Worm (Caenorhabditis elegans) whole organism, L4 larva: Measurements from ENCODE around the gene pas-7.

Experiments
- F37D6.2 ChIP-seq: sonication (generic microtip); optimal IDR thresholded peaks from 2 replicates; lab custom pipeline; 2016; ENCODE audit warnings: mild to moderate bottlenecking, missing genetic modification characterization, missing compliant biosample characterization
- R02D3.7 ChIP-seq: fragments of 150-350 bp; sonication (generic microtip); optimal IDR thresholded peaks from 3 replicates; lab custom pipeline; 2014; ENCODE audit warnings: missing biosample characterization, missing genetic modification characterization
- T20F7.1 ChIP-seq: fragments of 200-800 bp; sonication (Bioruptor generic); optimal IDR thresholded peaks from 2 replicates; lab custom pipeline; 2018; ENCODE audit warnings: mild to moderate bottlenecking, missing genetic modification characterization, missing compliant biosample characterization
- Y5F2A.4 ChIP-seq: fragments of 200-800 bp; sonication (Bioruptor generic); optimal IDR thresholded peaks from 2 replicates; lab custom pipeline; 2018; ENCODE audit warnings: mild to moderate bottlenecking, missing genetic modification characterization, missing compliant biosample characterization
- aha-1 ChIP-seq: fragments of 150-350 bp; peaks from one replicate; lab custom pipeline; 2014; ENCODE audit warnings: missing biosample characterization, missing genetic modification characterization
- ama-1 ChIP-seq: fragments of 150-350 bp; optimal IDR thresholded peaks from 2 replicates; lab custom pipeline; 2014; ENCODE audit warnings: inconsistent platforms, mixed read lengths
- ceh-20 ChIP-seq: fragments of 200-800 bp; sonication (Bioruptor generic); IDR thresholded peaks from 2 replicates; pipeline ENCODE4 v1.3.6; 2022; ENCODE audit warnings: missing genetic modification reagents, missing genetic modification characterization, missing compliant biosample characterization
- ceh-28 ChIP-seq: fragments of 150-350 bp; optimal IDR thresholded peaks from 2 replicates; lab custom pipeline; 2014; ENCODE audit warnings: missing biosample characterization, missing genetic modification reagents, missing genetic modification characterization
- cey-2 ChIP-seq: sonication (generic microtip); optimal IDR thresholded peaks from 3 replicates; lab custom pipeline; 2017; ENCODE audit warnings: missing genetic modification characterization, mild to moderate bottlenecking, missing compliant biosample characterization, antibody characterized with exemption, borderline replicate concordance; ENCODE audit not compliant: insufficient read depth
- daf-12 ChIP-seq: fragments of 150-350 bp; optimal IDR thresholded peaks from 2 replicates; lab custom pipeline; 2014; ENCODE audit warnings: missing biosample characterization, missing genetic modification reagents, missing genetic modification characterization
- daf-16 ChIP-seq, 3 experiments: sonication (generic microtip); optimal IDR thresholded peaks; 2 replicates each; lab custom pipeline; 2016 to 2017; ENCODE audit warnings: missing genetic modification characterization in 3 of 3, missing genetic modification reagents in 3 of 3, mild to moderate bottlenecking in 2 of 3, missing compliant biosample characterization in 2 of 3, missing biosample characterization in 1 of 3, moderate library complexity in 1 of 3
- dmd-8 ChIP-seq: fragments of 200-800 bp; sonication (Bioruptor generic); IDR thresholded peaks from 2 replicates; pipeline ENCODE4 v1.3.6; 2022; ENCODE audit warnings: missing genetic modification characterization, missing compliant biosample characterization
- duxl-1 ChIP-seq: sonication (generic microtip); optimal IDR thresholded peaks from 2 replicates; lab custom pipeline; 2016; ENCODE audit warnings: mild to moderate bottlenecking, missing genetic modification characterization, moderate library complexity, missing compliant biosample characterization; ENCODE audit not compliant: poor library complexity
- egl-43 ChIP-seq: fragments of 200-800 bp; sonication (Bioruptor generic); IDR thresholded peaks from 2 replicates; pipeline ENCODE4 v1.3.6; 2022; ENCODE audit warnings: missing genetic modification reagents, missing genetic modification characterization, missing compliant biosample characterization
- fkh-10 ChIP-seq: fragments of 150-350 bp; optimal IDR thresholded peaks from 2 replicates; lab custom pipeline; 2014; ENCODE audit warnings: missing biosample characterization, missing genetic modification reagents, missing genetic modification characterization
- fos-1 ChIP-seq: fragments of 150-350 bp; optimal IDR thresholded peaks from 2 replicates; lab custom pipeline; 2014; ENCODE audit warnings: missing biosample characterization, missing genetic modification characterization
- lin-1 ChIP-seq: fragments of 200-800 bp; sonication (Bioruptor generic); IDR thresholded peaks from 2 replicates; pipeline ENCODE4 v1.3.6; 2022; ENCODE audit warnings: missing genetic modification reagents, missing genetic modification characterization, missing compliant biosample characterization
- lin-13 ChIP-seq: fragments of 150-350 bp; optimal IDR thresholded peaks from 2 replicates; lab custom pipeline; 2014; ENCODE audit warnings: missing biosample characterization, missing genetic modification reagents, missing genetic modification characterization
- lin-15B ChIP-seq: fragments of 150-350 bp; sonication (generic microtip); optimal IDR thresholded peaks from 3 replicates; lab custom pipeline; 2014; ENCODE audit warnings: missing biosample characterization, missing genetic modification characterization
- lin-38 ChIP-seq: fragments of 200-800 bp; sonication (Bioruptor generic); IDR thresholded peaks from 2 replicates; pipeline ENCODE4 v1.3.6; 2022; ENCODE audit warnings: missing genetic modification reagents, missing genetic modification characterization, missing compliant biosample characterization
- lsy-2 ChIP-seq, 2 experiments: fragments of 150-350 bp in 1 of 2; sonication (generic microtip) in 1 of 2; optimal IDR thresholded peaks; 2 replicates each; lab custom pipeline; 2014 to 2017; ENCODE audit warnings: missing biosample characterization in 2 of 2, missing genetic modification characterization in 2 of 2
- madf-5 ChIP-seq, 2 experiments: fragments of 200-800 bp; sonication (Bioruptor generic); IDR thresholded peaks; 2 replicates each; pipeline ENCODE4 v1.3.6; 2022; ENCODE audit warnings: missing compliant biosample characterization in 2 of 2, missing genetic modification characterization in 2 of 2
- mes-2 ChIP-seq: sonication (generic microtip); optimal IDR thresholded peaks from 2 replicates; lab custom pipeline; 2016; ENCODE audit warnings: missing genotype, mild to moderate bottlenecking, missing genetic modification characterization, missing compliant biosample characterization; ENCODE audit not compliant: poor library complexity, severe bottlenecking
- mxl-3 ChIP-seq: fragments of 200-800 bp; sonication (Bioruptor generic); optimal IDR thresholded peaks from 2 replicates; lab custom pipeline; 2018; ENCODE audit warnings: mild to moderate bottlenecking, missing genetic modification characterization, missing compliant biosample characterization
- nhr-11 ChIP-seq: fragments of 150-350 bp; optimal IDR thresholded peaks from 2 replicates; lab custom pipeline; 2014; ENCODE audit warnings: missing biosample characterization, missing genetic modification characterization
- nhr-25 ChIP-seq: sonication (generic microtip); optimal IDR thresholded peaks from 2 replicates; lab custom pipeline; 2017; ENCODE audit warnings: missing genetic modification characterization, mild to moderate bottlenecking, missing compliant biosample characterization, antibody characterized with exemption, moderate library complexity, borderline replicate concordance; ENCODE audit not compliant: insufficient read depth
- nhr-28 ChIP-seq: fragments of 150-350 bp; optimal IDR thresholded peaks from 2 replicates; lab custom pipeline; 2014; ENCODE audit warnings: missing biosample characterization, missing genetic modification characterization
- nhr-42 ChIP-seq: fragments of 200-800 bp; sonication (Bioruptor generic); IDR thresholded peaks from 2 replicates; pipeline ENCODE4 v1.3.6; 2022; ENCODE audit warnings: missing genetic modification characterization, missing compliant biosample characterization
- nhr-77 ChIP-seq: fragments of 150-350 bp; optimal IDR thresholded peaks from 2 replicates; lab custom pipeline; 2014; ENCODE audit warnings: missing biosample characterization, missing genetic modification characterization
- pha-4 ChIP-seq, 2 experiments: fragments of 150-350 bp in 1 of 2; fragments of 200-800 bp in 1 of 2; sonication (Bioruptor generic) in 1 of 2; IDR thresholded peaks in 1 of 2; optimal IDR thresholded peaks in 1 of 2; 2 replicates each; pipeline versions ENCODE4 v1.3.6 to Lab custom; 2014 to 2022; ENCODE audit warnings: missing genetic modification characterization in 2 of 2, missing genetic modification reagents in 2 of 2, missing biosample characterization in 1 of 2, missing compliant biosample characterization in 1 of 2
- pqm-1 ChIP-seq: sonication (generic microtip); optimal IDR thresholded peaks from 2 replicates; lab custom pipeline; 2017; ENCODE audit warnings: missing biosample characterization, missing genetic modification characterization
- rbr-2 ChIP-seq: sonication (generic microtip); optimal IDR thresholded peaks from 2 replicates; lab custom pipeline; 2016; ENCODE audit warnings: missing genotype, missing genetic modification characterization, missing compliant biosample characterization
- saeg-2 ChIP-seq: fragments of 200-800 bp; sonication (Bioruptor generic); IDR thresholded peaks from 2 replicates; pipeline ENCODE4 v1.3.6; 2022; ENCODE audit warnings: missing genetic modification reagents, missing genetic modification characterization, missing compliant biosample characterization
- set-16 ChIP-seq: fragments of 200-800 bp; sonication (Bioruptor generic); IDR thresholded peaks from 2 replicates; pipeline ENCODE4 v1.3.6; 2022; ENCODE audit warnings: missing genetic modification reagents, missing genetic modification characterization, missing compliant biosample characterization
- spr-1 ChIP-seq: sonication (generic microtip); optimal IDR thresholded peaks from 2 replicates; lab custom pipeline; 2016; ENCODE audit warnings: mild to moderate bottlenecking, missing genetic modification characterization, missing compliant biosample characterization
- tag-97 ChIP-seq: fragments of 200-800 bp; sonication (Bioruptor generic); IDR thresholded peaks from 2 replicates; pipeline ENCODE4 v1.3.6; 2022; ENCODE audit warnings: missing genetic modification characterization, missing compliant biosample characterization
- unc-62 ChIP-seq, 3 experiments: fragments of 150-350 bp in 1 of 3; sonication (generic microtip); optimal IDR thresholded peaks in 2 of 3; peaks in 1 of 3; 1 replicate in 1 of 3; 2 replicates in 2 of 3; lab custom pipeline; 2014 to 2017; ENCODE audit warnings: missing biosample characterization in 3 of 3, missing genetic modification characterization in 3 of 3, missing genetic modification reagents in 3 of 3, missing genotype in 1 of 3
- vab-7 ChIP-seq: fragments of 200-800 bp; sonication (Bioruptor generic); IDR thresholded peaks from 2 replicates; pipeline ENCODE4 v1.3.6; 2022; ENCODE audit warnings: missing genetic modification reagents, missing genetic modification characterization, missing compliant biosample characterization
- zag-1 ChIP-seq: fragments of 150-350 bp; optimal IDR thresholded peaks from 2 replicates; lab custom pipeline; 2014; ENCODE audit warnings: missing biosample characterization, missing genetic modification characterization

pas-7 gene

DNA sequence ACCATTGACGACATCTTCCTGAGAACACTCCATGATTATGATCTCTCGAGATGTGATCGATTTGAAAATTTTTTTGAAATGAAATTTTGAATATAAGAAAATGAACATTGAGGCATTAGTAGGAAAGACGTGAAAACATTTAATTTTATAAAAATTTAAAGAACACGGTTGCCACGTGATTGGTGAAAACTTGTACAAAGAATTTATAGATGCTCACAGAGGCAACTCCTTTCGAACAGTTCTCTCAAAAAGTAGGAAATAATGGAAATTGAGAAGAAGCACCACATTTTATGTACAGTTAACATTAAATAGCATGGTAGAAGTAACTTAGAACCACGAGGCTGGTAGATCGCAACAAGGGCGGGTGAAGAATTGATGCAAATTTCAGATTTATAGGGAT is 7.2 kb upstream of the pas-7 start, which contains the start of gene ZK945.6:
ZK945.6 (minus strand) TSS at position 101 of the 400 bp plus-strand sequence.
- no peak for TF ChIP-seq set-16
- no peak for TF ChIP-seq madf-5 (GFP tag; IDR thresholded peaks at IDR 0.05; lab: Robert Waterston, UW)

DNA sequence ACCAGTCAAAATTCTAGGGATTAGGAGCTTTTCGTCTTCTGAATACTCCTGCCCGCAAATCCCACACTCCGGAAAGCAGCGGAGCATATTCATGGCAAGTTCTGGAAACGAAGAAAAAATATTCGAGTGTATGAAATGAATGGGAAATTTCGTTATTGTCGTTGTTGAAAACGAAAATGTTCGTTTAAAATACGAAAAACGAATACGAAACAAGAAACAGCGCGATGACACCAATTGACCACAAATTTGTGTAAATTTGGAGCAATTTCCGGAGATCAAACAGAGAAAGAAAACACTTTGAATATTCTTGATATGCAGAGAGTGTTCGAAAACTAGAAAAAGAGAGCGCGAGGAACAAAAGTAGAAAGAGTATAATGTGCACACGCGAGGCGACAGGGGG is 6.0 kb upstream of the pas-7 start, which contains the start of gene ZK945.4:
ZK945.4 (minus strand) TSS at position 101 of the 400 bp plus-strand sequence.
- TF ChIP-seq ceh-28 (tag; lab: Kevin White, UChicago) (no peak), zag-1 (no peak), set-16 (no peak), nhr-42 (GFP tag; lab: Robert Waterston, UW) (no peak), fos-1 (tag; lab: Kevin White, UChicago) (no peak), ceh-20 (GFP tag; lab: Robert Waterston, UW) (no peak), duxl-1 (tag; lab: Kevin White, UChicago) (no peak), R02D3.7 (no peak), lin-1 (GFP tag; lab: Robert Waterston, UW) (no peak), rbr-2 (tag; lab: Kevin White, UChicago) (no peak), fkh-10 (GFP tag; lab: Kevin White, UChicago) (no peak), mxl-3 (GFP tag; lab: Kevin White, UChicago) (no peak), T20F7.1 (no peak), ama-1 (lab: Kevin White, UChicago) (no peak), spr-1 (tag; lab: Kevin White, UChicago) (no peak)

DNA sequence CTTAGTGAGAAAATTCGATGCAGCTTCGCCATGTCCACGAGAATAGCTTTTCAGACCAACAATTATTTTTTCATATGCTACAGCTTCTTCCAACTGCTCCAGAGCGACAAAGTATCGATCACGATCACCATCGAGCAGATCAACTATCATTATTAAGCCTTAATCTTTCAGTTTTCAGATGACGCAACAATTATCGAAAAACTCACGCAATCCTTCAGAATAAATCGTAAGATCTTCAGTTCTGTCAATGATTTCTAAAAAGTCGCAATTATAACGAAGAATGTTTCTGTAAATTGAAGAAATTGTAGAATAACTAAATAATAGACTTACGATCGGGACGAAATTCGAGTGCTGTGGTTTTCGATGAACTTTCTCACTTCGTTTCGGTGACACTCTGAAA is 3.6 kb upstream of the pas-7 start:
- TF ChIP-seq lin-13: no peak
- TF ChIP-seq dmd-8 (GFP tag; lab: Robert Waterston, UW): no peak

DNA sequence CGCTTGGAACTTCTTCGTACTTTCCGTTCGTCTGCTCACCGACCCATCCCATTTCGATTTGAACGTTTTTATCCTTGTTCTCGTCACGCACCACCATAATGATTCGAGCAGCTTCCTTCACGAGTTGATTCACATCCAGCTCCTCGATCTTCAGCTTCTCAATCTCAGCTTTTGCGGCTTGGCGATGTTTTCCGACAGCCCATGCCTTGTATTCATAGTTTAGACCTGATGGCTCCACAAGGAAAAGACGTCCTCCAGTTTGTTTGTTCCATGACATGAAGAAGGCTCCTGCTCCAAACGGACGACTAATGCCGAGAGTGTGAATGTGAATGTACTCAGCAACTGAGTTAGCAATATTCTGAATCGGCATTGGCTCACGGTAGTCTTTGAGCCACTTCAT is 582 bp downstream of the pas-7 start:
- TF ChIP-seq aha-1 (tag; lab: Kevin White, UChicago) (peak; percentile 96), rbr-2 (tag; lab: Kevin White, UChicago) (no peak)

DNA sequence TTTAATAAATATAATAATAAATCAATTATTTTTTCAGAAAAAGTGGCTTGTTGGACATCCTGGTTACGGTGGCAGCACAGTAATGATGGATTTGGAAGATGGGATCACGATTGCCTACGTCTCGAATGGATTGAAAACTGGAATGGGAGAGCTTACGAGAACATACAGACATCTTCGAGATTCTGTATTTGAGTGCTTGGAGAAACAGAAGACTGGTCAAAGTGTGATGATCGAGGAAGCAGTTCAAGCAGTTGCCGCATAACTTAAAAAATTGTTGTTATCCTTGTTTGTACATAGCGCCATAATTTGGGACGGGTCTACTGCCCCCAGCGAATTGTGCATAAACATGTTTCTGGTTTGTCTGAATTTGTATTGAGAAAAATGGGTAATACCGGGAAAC is 1.2 kb downstream of the pas-7 start:
- no peak for TF ChIP-seq egl-43 (GFP tag; lab: Robert Waterston, UW)
- TF ChIP-seq lin-38: 0 out of 2 replicates have a peak, but pooled peaks have one; percentile 25
- TF ChIP-seq madf-5 (GFP tag; IDR thresholded peaks at IDR 0.05; lab: Robert Waterston, UW): no peak
- peak; percentile 47; the same call in 1 of the 2 replicates for TF ChIP-seq pha-4 (GFP tag; IDR thresholded peaks at IDR 0.05; lab: Robert Waterston, UW)
- no peak for TF ChIP-seq pha-4 (tag; optimal IDR thresholded peaks at IDR 0.05; lab: Kevin White, UChicago)
- no peak for TF ChIP-seq daf-16 (GFP tag; optimal IDR thresholded peaks at IDR 0.05; lab: Kevin White, UChicago)
- peak; percentile 17 for TF ChIP-seq daf-16 (tag; optimal IDR thresholded peaks at IDR 0.05; lab: Kevin White, UChicago)

DNA sequence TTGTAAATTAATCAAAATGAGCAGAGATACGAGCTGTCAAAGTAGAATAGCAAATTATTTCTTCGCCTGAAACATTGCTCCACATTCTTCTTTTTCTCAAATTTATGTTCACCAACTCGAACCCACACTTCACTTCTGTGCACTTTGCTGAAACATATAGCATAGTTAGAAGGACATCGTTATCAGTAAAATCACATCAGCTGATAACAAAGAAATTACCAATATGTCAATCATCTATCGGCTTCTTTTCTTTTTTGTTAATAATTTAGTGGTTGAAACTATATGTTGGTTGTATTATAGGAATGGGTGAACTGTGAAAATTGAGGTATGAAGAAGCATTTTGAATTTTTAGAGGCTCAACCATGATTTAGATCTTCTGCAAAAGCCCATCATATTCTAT is 4.4 kb downstream of the pas-7 start:
- TF ChIP-seq Y5F2A.4 (no peak), nhr-42 (GFP tag; lab: Robert Waterston, UW) (no peak), dmd-8 (GFP tag; lab: Robert Waterston, UW) (no peak), nhr-11 (tag; lab: Kevin White, UChicago) (no peak), daf-12 (tag; lab: Kevin White, UChicago) (no peak), tag-97 (GFP tag; lab: Robert Waterston, UW) (no peak), lin-15B (tag; lab: Kevin White, UChicago) (no peak), cey-2 (tag; lab: Kevin White, UChicago) (no peak), T20F7.1 (peak; percentile 44), pqm-1 (peak; percentile 74), nhr-25 (tag; lab: Kevin White, UChicago) (no peak), egl-43 (GFP tag; lab: Robert Waterston, UW) (no peak), aha-1 (tag; lab: Kevin White, UChicago) (no peak), nhr-28 (tag; lab: Kevin White, UChicago) (peak; percentile 86), nhr-77 (tag; lab: Kevin White, UChicago) (peak; percentile 37), vab-7 (GFP tag; lab: Robert Waterston, UW) (no peak), unc-62 (GFP tag; optimal IDR thresholded peaks at IDR 0.05 in 1 of 2; lab: Kevin White, UChicago) (peak in 1 of 2 experiments; percentile 51), unc-62 (tag; optimal IDR thresholded peaks at IDR 0.05; lab: Kevin White, UChicago) (no peak), pha-4 (GFP tag; IDR thresholded peaks at IDR 0.05; lab: Robert Waterston, UW) (no peak), pha-4 (tag; optimal IDR thresholded peaks at IDR 0.05; lab: Kevin White, UChicago) (no peak), F37D6.2 (no peak), saeg-2 (GFP tag; lab: Robert Waterston, UW) (no peak), lsy-2 (tag; optimal IDR thresholded peaks at IDR 0.05; lab: Kevin White, UChicago) (no peak), mes-2 (tag; lab: Kevin White, UChicago) (no peak)
